Worm (Caenorhabditis elegans) whole organism, late embryonic: ENCODE results near the gene C43H6.6.

Source experiments
- C38D4.7 ChIP-seq: fragments of 200-800 bp; sonication (Bioruptor generic); optimal IDR thresholded peaks from 2 replicates; lab custom pipeline; 2018; ENCODE audit warnings: mild to moderate bottlenecking, missing genetic modification characterization, moderate library complexity, missing compliant biosample characterization
- F13H6.1 ChIP-seq: sonication (generic microtip); optimal IDR thresholded peaks from 2 replicates; lab custom pipeline; 2016; ENCODE audit warnings: missing genetic modification characterization, missing compliant biosample characterization
- K02D7.2 ChIP-seq: sonication (generic microtip); optimal IDR thresholded peaks from 2 replicates; lab custom pipeline; 2017; ENCODE audit warnings: mild to moderate bottlenecking, missing genetic modification characterization, missing compliant biosample characterization
- K09A11.1 ChIP-seq: sonication (generic microtip); optimal IDR thresholded peaks from 2 replicates; lab custom pipeline; 2017; ENCODE audit warnings: antibody characterized with exemption, mild to moderate bottlenecking, missing genetic modification characterization, missing compliant biosample characterization; ENCODE audit not compliant: insufficient read depth
- Y22D7AL.16 ChIP-seq: sonication (generic microtip); optimal IDR thresholded peaks from 2 replicates; lab custom pipeline; 2016; ENCODE audit warnings: missing genetic modification characterization, missing compliant biosample characterization
- ama-1 ChIP-seq: fragments of 150-350 bp; optimal IDR thresholded peaks from 2 replicates; lab custom pipeline; 2014
- ceh-22 ChIP-seq: sonication (generic microtip); optimal IDR thresholded peaks from 2 replicates; lab custom pipeline; 2017; ENCODE audit warnings: missing biosample characterization, missing genetic modification characterization
- ceh-31 ChIP-seq: sonication (generic microtip); optimal IDR thresholded peaks from 2 replicates; lab custom pipeline; 2016; ENCODE audit warnings: missing genetic modification characterization, missing compliant biosample characterization
- ceh-34 ChIP-seq: sonication (generic microtip); optimal IDR thresholded peaks from 2 replicates; lab custom pipeline; 2016; ENCODE audit warnings: mild to moderate bottlenecking, missing genetic modification characterization, missing compliant biosample characterization
- ceh-45 ChIP-seq: fragments of 200-800 bp; sonication (Bioruptor generic); IDR thresholded peaks from 2 replicates; pipeline ENCODE4 v1.3.6; 2022; ENCODE audit warnings: missing genetic modification reagents, missing genetic modification characterization, missing compliant biosample characterization
- dve-1 ChIP-seq: sonication (generic microtip); optimal IDR thresholded peaks from 2 replicates; lab custom pipeline; 2017; ENCODE audit warnings: antibody characterized with exemption, mild to moderate bottlenecking, missing genetic modification characterization, missing compliant biosample characterization
- elt-4 ChIP-seq: sonication (generic microtip); optimal IDR thresholded peaks from 2 replicates; lab custom pipeline; 2016; ENCODE audit warnings: missing genetic modification characterization, missing compliant biosample characterization
- eyg-1 ChIP-seq: sonication (generic microtip); optimal IDR thresholded peaks from 2 replicates; lab custom pipeline; 2016; ENCODE audit warnings: missing genotype, missing genetic modification characterization, missing compliant biosample characterization
- fkh-10 ChIP-seq: fragments of 150-350 bp; optimal IDR thresholded peaks from 2 replicates; lab custom pipeline; 2014; ENCODE audit warnings: missing biosample characterization, missing genetic modification reagents, missing genetic modification characterization
- gmeb-2 ChIP-seq: sonication (generic microtip); optimal IDR thresholded peaks from 2 replicates; lab custom pipeline; 2016; ENCODE audit warnings: missing genetic modification characterization, inconsistent platforms, missing compliant biosample characterization
- hlh-15 ChIP-seq: sonication (generic microtip); optimal IDR thresholded peaks from 2 replicates; lab custom pipeline; 2016; ENCODE audit warnings: missing genetic modification characterization, missing compliant biosample characterization
- madf-2 ChIP-seq: sonication (generic microtip); optimal IDR thresholded peaks from 2 replicates; lab custom pipeline; 2017; ENCODE audit warnings: missing genetic modification characterization, missing compliant biosample characterization
- mec-3 ChIP-seq: sonication (generic microtip); optimal IDR thresholded peaks from 2 replicates; lab custom pipeline; 2016; ENCODE audit warnings: borderline replicate concordance, missing genetic modification characterization, missing compliant biosample characterization
- nfya-1 ChIP-seq: sonication (generic microtip); optimal IDR thresholded peaks from 2 replicates; lab custom pipeline; 2017; ENCODE audit warnings: missing genetic modification characterization, mild to moderate bottlenecking, missing compliant biosample characterization, antibody characterized with exemption, moderate library complexity
- nhr-11 ChIP-seq: fragments of 150-350 bp; optimal IDR thresholded peaks from 2 replicates; lab custom pipeline; 2014; ENCODE audit warnings: missing biosample characterization, missing genetic modification characterization
- nhr-232 ChIP-seq: sonication (generic microtip); optimal IDR thresholded peaks from 2 replicates; lab custom pipeline; 2016; ENCODE audit warnings: missing genetic modification characterization, missing compliant biosample characterization
- npax-4 ChIP-seq: sonication (generic microtip); optimal IDR thresholded peaks from 2 replicates; lab custom pipeline; 2016; ENCODE audit warnings: missing genetic modification characterization, missing compliant biosample characterization
- pat-9 ChIP-seq: fragments of 200-800 bp; sonication (Bioruptor generic); optimal IDR thresholded peaks from 2 replicates; lab custom pipeline; 2018; ENCODE audit warnings: mild to moderate bottlenecking, missing genetic modification characterization, moderate library complexity, missing compliant biosample characterization
- pax-1 ChIP-seq: fragments of 150-350 bp; optimal IDR thresholded peaks from 2 replicates; lab custom pipeline; 2014; ENCODE audit warnings: missing biosample characterization, missing genetic modification characterization
- pqm-1 ChIP-seq: sonication (generic microtip); optimal IDR thresholded peaks from 2 replicates; lab custom pipeline; 2016; ENCODE audit warnings: missing genetic modification characterization, missing compliant biosample characterization
- rnt-1 ChIP-seq: sonication (generic microtip); optimal IDR thresholded peaks from 2 replicates; lab custom pipeline; 2016; ENCODE audit warnings: missing genetic modification characterization, missing compliant biosample characterization
- sdc-2 ChIP-seq: sonication (generic microtip); optimal IDR thresholded peaks from 2 replicates; lab custom pipeline; 2016; ENCODE audit warnings: missing genotype, missing genetic modification characterization, missing compliant biosample characterization
- sox-2 ChIP-seq: fragments of 200-800 bp; sonication (Bioruptor generic); IDR thresholded peaks from 2 replicates; pipeline ENCODE4 v1.3.6; 2022; ENCODE audit warnings: missing genetic modification reagents, missing genetic modification characterization, missing compliant biosample characterization
- sox-4 ChIP-seq: sonication (generic microtip); optimal IDR thresholded peaks from 2 replicates; lab custom pipeline; 2017; ENCODE audit warnings: mild to moderate bottlenecking, missing genetic modification characterization, inconsistent platforms, missing compliant biosample characterization
- syd-9 ChIP-seq: sonication (generic microtip); optimal IDR thresholded peaks from 2 replicates; lab custom pipeline; 2016; ENCODE audit warnings: mild to moderate bottlenecking, missing genetic modification characterization, moderate library complexity, missing compliant biosample characterization
- tbx-7 ChIP-seq: sonication (generic microtip); optimal IDR thresholded peaks from 2 replicates; lab custom pipeline; 2016; ENCODE audit warnings: missing genotype, missing genetic modification characterization, missing compliant biosample characterization
- unc-3 ChIP-seq, 2 experiments: fragments of 200-800 bp in 1 of 2; sonication (Bioruptor generic) in 1 of 2; sonication (generic microtip) in 1 of 2; conservative IDR thresholded peaks in 1 of 2; optimal IDR thresholded peaks in 1 of 2; 2 replicates each; pipeline versions ENCODE4 v1.3.6 to Lab custom; 2016 to 2022; ENCODE audit warnings: missing compliant biosample characterization in 2 of 2, missing genetic modification characterization in 2 of 2, missing genetic modification reagents in 1 of 2
- unc-42 ChIP-seq: sonication (generic microtip); optimal IDR thresholded peaks from 2 replicates; lab custom pipeline; 2016; ENCODE audit warnings: missing genotype, missing genetic modification characterization, missing compliant biosample characterization
- unc-86 ChIP-seq: sonication (generic microtip); optimal IDR thresholded peaks from 2 replicates; lab custom pipeline; 2016; ENCODE audit warnings: missing genetic modification characterization, missing compliant biosample characterization

Gene C43H6.6

DNA sequence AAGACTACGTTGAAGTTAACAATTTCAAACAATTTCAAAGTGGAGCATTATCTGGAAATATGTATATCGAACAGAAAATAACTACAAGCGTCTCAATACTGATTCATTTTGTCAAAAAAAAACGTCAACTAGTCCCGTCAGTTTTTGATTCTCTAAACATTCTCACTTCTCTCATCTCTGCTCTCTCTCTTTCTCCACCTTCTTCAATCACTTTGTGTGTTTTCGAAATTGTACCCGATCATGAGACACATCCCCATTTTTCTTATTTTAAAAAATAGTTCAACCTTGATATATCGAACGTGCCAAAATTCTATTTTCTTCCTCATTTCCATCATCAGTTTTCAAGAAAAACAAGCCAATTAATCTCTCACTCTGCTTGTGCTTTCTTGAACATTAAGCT, 14.3 kb upstream of the C43H6.6 start:
- TF ChIP-seq rnt-1 (tag; lab: Kevin White, UChicago) (no peak), mec-3 (tag; lab: Kevin White, UChicago) (no peak), K02D7.2 (tag; lab: Kevin White, UChicago) (no peak), K09A11.1 (tag; lab: Kevin White, UChicago) (no peak), pat-9 (tag; lab: Kevin White, UChicago) (no peak), pqm-1 (tag; lab: Kevin White, UChicago) (no peak), eyg-1 (tag; lab: Kevin White, UChicago) (no peak), sox-4 (tag; lab: Kevin White, UChicago) (no peak), unc-86 (tag; lab: Kevin White, UChicago) (no peak), syd-9 (tag; lab: Kevin White, UChicago) (no peak), gmeb-2 (tag; lab: Kevin White, UChicago) (no peak), unc-3 (GFP tag; conservative IDR thresholded peaks at IDR 0.05; lab: Robert Waterston, UW) (no peak), unc-3 (tag; optimal IDR thresholded peaks at IDR 0.05; lab: Kevin White, UChicago) (no peak), npax-4 (tag; lab: Kevin White, UChicago) (no peak), nhr-232 (tag; lab: Kevin White, UChicago) (no peak), sox-2 (GFP tag; lab: Robert Waterston, UW) (no peak), unc-42 (tag; lab: Kevin White, UChicago) (no peak)

DNA sequence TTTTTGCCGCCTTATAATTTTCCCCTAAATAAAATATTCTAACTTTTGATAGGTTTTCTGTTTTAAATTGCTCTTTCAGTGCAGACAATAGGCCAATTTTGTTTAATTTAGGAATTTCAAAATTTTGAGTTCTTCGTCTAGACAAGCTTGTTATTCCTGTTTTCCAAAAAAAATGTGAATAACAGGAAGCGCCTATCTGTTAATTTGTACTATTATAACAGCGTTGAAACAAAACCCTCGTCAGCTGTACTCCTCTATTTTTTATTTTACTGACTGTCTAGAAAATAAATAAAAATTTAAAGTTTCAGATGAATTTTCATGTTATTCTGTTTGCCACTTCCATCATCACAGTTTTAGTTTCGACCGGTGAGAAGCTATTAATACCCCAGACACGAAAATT, 13.8 kb upstream of the C43H6.6 start, which contains the start of gene F47G3.4:
TSS of gene F47G3.4 (plus strand) at position 301 of the 400 bp plus-strand sequence.
- no peak for TF ChIP-seq C38D4.7
- TF ChIP-seq tbx-7 (tag; lab: Kevin White, UChicago): no peak
- no peak for TF ChIP-seq ceh-45 (GFP tag; lab: Robert Waterston, UW)
- TF ChIP-seq ama-1 (lab: Kevin White, UChicago): no peak
- TF ChIP-seq Y22D7AL.16: no peak
- TF ChIP-seq pax-1 (tag; lab: Kevin White, UChicago): no peak

DNA sequence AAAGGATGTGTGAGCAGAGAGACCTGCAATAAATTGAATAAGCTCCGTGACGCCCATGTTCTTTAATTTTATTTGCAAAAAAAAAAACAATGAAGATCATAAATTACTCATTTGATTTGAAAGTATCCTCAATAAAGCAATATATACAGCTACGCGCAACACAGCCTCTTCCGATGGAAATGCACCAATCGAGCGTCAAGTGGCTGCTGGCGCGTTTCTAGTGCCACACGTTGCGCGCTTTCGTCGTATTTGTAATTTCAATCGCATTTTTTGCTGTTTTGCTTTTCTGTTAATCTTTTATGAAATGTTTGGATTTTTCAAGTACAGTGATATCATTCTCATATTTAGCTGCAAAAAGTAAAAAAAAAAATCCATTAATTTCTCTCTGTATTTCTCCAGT, 12.9 kb upstream of the C43H6.6 start:
- TF ChIP-seq ceh-31 (tag; lab: Kevin White, UChicago) (peak; percentile 26), sdc-2 (tag; lab: Kevin White, UChicago) (peak; percentile 2), pat-9 (tag; lab: Kevin White, UChicago) (no peak)

DNA sequence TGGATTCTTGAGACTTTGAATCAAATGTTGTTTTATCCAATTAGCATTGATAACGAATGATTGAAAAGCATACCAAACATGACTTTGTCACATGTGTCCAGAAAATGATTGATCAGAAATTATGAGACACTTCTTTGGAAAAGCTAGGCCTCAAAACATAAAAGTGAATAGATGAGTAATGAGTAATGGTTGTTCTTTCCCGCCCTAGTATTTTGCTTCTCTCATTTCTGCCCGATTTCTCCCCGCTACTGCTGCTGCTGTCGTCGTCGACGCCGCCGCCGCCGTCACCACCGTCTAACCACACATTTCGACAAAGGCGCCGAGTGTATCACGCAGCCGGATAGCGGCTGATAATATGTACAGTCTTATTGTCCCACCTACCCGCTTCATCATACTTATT, 9.6 kb upstream of the C43H6.6 start, which contains the start of gene F47G3.1:
TSS of gene F47G3.1 (plus strand) at position 301 of the 400 bp plus-strand sequence.
- TF ChIP-seq dve-1 (tag; lab: Kevin White, UChicago) (no peak), ceh-22 (tag; lab: Kevin White, UChicago) (no peak), hlh-15 (no peak)
- TF ChIP-seq, all 69 proteins: peak for 0

DNA sequence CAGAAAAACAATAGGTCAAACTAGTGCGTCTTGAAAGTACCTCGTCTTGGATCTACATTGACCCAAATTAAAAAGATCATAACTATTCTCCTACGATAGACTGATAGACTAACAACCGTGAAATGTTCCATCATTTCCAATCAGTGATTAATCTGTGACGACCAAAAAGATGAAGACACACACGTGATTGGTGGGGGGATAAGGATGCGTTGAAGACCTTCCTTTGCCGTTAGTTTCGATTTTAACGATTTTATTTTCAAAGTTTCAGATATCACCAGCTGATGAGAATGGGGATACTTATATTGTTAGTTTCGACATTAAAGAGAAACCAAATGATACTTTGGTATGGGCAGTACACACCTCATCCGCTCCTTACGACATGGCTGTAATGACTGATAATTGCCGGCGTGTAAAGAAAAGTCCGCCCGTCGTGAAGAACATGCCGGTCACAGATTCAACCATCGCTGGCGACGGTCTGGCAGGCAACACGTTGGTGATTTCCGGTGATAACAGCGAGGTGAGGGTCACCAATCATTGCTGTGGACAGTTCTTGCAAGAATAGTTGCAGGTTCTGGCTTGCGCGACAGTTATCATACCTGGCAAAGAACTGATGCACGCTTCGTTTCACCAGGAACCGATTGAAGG, 8.0 kb upstream of the C43H6.6 start:
- no peak for TF ChIP-seq unc-42 (tag; lab: Kevin White, UChicago)
- no peak for TF ChIP-seq hlh-15
- TF ChIP-seq ceh-31 (tag; lab: Kevin White, UChicago): no peak
- no peak for TF ChIP-seq F13H6.1 (tag; lab: Kevin White, UChicago)
- no peak for TF ChIP-seq nfya-1 (tag; lab: Kevin White, UChicago)
- no peak for TF ChIP-seq elt-4 (tag; lab: Kevin White, UChicago)
- TF ChIP-seq K09A11.1 (tag; lab: Kevin White, UChicago): no peak
- no peak for TF ChIP-seq fkh-10 (GFP tag; lab: Kevin White, UChicago)
- TF ChIP-seq madf-2 (tag; lab: Kevin White, UChicago): no peak
- TF ChIP-seq dve-1 (tag; lab: Kevin White, UChicago): no peak
- no peak for TF ChIP-seq ceh-45 (GFP tag; lab: Robert Waterston, UW)
- TF ChIP-seq ceh-34: no peak
- no peak for TF ChIP-seq nhr-11 (tag; lab: Kevin White, UChicago)
- TF ChIP-seq sox-4 (tag; lab: Kevin White, UChicago): no peak
- TF ChIP-seq, all 69 proteins: peak for 0
